Worm (Caenorhabditis elegans): ENCODE data around the gene T22B2.3.

Gene T22B2.3

DNA sequence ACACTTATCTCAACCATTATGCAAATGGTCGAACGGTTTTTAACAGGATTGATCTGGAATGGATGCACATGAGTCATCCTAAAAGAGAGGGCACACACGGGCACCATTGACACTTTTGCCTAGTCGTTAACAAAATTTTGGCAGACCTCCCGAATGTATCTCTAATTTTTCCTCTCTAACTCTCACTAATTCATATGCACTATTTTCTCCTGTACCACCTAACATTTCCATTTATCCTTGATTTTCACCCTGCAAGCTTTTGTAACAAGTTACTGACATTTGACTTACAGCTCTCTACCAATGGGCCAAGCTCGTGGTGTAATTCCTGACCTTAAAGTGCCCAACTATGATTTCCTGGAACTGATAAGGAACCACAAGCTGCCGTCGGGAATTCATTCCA, at the start of gene T22B2.3:
Gene T22B2.3, plus strand, starts transcription at position 301 of the 400 bp plus-strand sequence.
- TF ChIP-seq unc-62 (GFP tag; optimal IDR thresholded peaks at IDR 0.05): no peak

DNA sequence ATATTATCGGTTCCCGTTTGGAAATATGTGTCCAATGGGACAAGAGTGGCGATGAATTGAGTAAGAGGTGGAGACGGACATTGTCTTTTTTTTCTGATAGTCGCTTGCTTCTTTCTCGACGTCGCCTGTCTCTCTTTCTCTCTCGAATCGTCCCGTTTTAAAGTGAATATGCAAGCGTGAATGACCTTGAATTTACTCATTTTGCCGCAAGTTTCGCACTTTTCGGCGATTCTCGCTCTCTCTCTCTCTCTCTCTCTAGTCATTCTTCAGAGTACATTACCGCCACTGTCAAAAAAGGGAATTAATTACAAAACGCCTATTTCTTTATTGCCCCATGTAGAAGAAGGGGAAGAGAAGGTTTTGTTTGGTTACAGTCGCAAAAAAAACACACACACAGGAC, 49.4 kb upstream of the T22B2.3 start:
- TF ChIP-seq unc-62 (GFP tag; optimal IDR thresholded peaks at IDR 0.05): no peak

DNA sequence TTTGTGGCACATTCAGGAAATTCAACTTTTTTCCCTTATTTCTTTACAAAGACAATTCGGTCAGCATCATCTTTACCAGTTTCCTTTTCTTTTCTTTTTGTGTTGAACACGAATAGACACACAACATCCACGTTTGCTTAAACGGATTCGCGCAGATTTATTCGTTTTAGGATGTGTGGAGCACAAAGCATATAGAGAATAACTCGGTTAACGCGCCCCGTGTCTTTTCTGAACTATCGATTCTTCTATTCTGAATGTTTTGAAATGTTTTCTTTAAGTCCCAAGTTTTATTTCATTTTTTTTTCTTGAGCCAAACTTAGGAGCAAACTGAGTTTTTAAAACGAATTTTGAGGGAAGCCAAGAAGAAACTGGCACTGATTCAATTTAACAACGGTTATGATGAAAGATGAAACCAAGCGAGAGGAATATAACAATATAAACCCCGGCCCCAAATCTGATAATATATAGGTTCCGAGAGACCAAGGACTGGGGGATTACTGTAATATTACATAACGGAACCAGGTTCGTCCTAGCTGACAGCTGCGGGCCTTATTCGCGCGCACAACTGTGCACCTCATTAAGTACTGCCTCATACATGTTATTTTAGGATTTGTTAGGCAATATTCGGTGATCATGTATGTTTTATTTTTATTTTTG, 45.4 kb upstream of the T22B2.3 start:
- TF ChIP-seq unc-62 (GFP tag; optimal IDR thresholded peaks at IDR 0.05): no peak

DNA sequence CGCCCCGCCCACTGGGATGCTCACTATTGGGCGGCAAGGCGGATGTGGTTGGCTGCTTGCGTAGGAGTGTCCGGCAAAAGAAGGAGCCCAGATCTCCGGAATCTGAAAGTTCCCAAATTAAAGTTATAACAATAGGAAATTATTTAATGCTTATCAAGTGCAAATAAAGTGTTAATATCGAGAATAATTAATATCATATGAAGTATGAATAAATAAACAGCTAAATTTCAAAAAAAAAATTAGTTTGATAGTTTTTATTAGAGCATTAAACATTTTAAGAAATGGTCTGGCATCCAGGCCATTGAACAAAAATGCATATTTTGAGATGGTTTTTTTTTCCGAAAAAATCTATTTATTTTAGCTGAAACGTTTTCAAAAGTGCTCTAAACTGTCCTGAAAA, 43.7 kb upstream of the T22B2.3 start, which contains the start of gene lim-4:
Gene lim-4, minus strand, starts transcription at position 101 of the 400 bp plus-strand sequence.
- no peak for TF ChIP-seq unc-62 (GFP tag; optimal IDR thresholded peaks at IDR 0.05)

DNA sequence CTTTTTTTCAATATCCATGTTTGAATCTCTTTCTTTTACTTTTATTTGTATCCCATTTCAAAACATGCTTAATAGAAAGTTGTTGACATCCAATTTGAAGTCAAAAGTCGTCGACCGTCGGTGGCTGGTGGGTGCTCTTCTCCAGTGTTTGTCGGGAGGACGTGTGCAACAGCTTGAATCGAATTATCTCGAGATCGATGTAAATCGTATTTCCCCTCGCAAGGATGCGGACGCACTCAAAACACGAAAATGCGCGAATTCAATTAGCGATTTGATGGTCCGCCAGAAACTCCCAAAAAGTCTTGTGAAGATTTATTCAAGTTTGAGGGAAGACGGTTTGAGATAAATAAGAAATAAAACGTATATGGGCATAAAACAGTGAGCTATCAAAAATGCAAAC, 41.4 kb upstream of the T22B2.3 start:
- no peak for TF ChIP-seq unc-62 (GFP tag; optimal IDR thresholded peaks at IDR 0.05)

DNA sequence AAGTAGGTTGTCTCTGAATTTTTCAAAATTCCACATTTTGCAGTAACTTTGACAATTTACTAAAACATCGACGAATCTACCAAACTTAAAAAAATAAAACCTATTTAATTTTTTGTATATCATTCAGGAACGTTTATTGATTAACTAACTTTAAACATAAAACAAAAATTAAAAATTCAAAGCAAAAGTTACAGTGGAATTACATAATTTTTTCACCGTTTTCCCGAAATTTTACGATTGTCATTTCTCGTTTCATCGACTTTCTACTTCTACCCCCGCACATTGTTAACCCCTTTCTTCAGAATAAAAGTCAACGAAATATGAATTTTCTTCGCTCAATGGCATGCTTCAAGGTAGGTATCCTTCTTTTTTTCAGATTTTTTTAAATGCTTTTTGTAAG, 38.9 kb upstream of the T22B2.3 start, which contains the start of gene F47F2.1:
Gene F47F2.1, plus strand, starts transcription at position 301 of the 400 bp plus-strand sequence.
- no peak for TF ChIP-seq unc-62 (GFP tag; optimal IDR thresholded peaks at IDR 0.05)

DNA sequence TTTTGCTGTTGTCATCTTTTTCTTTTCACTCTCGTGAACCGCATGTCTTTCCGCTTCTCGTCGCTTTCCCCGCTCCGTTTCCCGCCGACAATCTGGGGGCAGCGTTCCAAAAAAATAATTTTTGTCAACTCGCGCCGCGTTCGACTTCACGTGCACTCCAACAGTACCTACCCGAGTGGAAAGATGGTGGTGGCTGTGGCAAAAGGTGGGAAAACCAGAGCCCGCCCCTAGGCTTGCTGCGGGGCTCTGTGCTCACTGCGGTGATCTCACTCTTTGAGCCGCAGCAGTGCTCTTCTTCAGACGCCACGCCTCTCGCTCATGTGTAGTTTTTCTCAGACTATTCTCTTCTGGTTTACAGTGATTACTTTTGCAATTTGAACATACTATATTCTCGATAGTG, 29.5 kb upstream of the T22B2.3 start:
- no peak for TF ChIP-seq unc-62 (GFP tag; optimal IDR thresholded peaks at IDR 0.05)

DNA sequence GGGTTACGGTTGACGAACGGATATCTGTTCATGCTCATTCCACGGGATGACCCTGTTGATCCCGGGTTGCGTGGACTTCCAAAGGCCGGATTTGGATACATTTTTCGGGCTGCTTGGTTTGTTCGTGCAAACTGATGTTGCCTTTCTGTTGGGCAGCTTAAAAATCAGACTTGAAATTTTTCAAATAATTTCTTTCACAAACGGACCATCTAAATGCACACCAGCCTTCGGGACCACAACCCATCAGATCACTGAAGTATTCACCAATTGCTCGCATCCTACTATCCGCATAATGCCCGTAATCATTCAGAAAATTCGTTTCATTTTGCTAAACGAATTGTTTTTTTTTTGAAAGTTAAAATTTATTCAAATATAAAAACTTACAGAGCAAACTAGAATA, 21.5 kb upstream of the T22B2.3 start, which contains the start of gene F47F2.3:
Gene F47F2.3, minus strand, starts transcription at position 101 of the 400 bp plus-strand sequence.
- TF ChIP-seq unc-62 (GFP tag; optimal IDR thresholded peaks at IDR 0.05): no peak

DNA sequence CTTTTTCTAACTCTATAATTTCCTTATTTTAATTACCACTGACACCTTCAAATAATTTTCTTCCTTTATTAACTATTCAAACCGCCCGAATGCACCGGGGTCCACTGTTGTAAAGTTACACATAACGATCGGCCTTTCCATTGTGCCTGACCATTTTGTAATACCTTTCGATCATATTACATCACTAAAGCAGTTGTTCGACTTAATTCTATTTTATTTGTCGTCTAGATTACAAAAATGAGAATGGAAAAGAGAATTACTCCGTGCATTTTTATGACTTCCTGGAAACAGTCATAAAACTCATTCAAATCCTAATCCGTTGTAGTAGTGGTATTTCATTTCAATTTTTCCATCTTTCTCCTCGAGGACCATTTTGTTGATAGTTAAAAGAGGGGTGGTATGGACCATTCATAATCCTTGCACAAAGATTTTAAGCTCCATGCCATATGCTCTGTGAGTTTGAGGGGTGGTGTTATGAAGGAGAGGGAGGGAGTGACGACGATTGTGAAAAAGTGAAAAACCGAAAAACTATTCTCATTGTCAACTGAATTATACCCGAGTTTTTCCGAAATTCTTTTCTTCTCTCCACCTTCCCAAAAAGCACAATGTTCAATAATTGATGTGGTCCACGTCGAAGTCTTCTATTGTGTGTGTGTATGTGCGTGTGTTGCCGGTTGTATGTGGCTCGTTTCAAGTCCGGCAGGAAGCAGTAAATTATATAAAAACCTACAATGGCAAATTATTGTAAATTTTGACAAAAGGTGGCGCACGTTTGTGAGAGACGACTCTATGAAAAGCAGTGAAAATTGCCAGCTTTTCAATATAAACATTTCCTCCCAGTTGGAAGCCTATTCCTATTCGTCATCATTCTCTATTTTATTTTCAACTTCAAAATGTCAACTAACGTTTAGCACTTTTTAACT, 18.6 kb upstream of the T22B2.3 start:
- no peak for TF ChIP-seq unc-62 (GFP tag; optimal IDR thresholded peaks at IDR 0.05)

DNA sequence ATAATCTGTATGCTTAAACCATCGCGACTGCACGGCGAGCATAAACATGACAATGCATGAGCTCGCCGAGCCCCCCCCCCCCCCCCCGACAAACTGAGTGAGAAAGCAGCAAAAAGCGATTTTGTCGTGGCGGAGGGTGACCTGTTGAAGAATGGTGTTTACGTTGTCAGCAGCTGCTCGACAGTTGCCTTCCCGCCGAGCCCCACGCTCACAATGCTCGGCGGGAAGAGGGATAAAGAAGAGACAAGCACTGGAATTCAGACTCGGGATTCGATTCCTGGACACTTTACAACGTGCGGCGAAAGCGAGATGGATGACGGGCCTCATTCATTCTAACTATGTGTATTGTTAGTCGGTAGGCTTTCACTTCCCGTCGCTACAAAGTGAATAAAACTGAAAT, 16.4 kb upstream of the T22B2.3 start:
- TF ChIP-seq unc-62 (GFP tag; optimal IDR thresholded peaks at IDR 0.05): no peak

DNA sequence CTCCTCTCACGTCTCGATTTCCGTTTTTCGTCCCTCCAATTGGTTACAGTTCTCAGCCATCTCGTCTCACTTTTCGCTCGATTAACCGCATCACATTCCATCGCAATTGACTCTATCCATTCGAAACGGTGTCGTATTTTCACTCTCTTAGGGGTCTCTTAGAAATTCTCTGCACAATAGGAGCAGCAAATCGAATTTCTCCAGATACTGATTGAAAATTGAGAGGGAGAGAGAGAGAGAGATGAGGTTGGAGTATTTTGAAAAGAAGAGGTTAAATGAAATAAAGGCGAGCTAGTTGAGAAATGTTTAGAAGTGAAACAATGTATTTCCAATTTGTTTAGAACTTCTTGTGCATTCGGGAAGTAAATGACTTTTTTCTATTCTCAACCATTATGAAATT, 15.7 kb upstream of the T22B2.3 start:
- no peak for TF ChIP-seq unc-62 (GFP tag; optimal IDR thresholded peaks at IDR 0.05)

DNA sequence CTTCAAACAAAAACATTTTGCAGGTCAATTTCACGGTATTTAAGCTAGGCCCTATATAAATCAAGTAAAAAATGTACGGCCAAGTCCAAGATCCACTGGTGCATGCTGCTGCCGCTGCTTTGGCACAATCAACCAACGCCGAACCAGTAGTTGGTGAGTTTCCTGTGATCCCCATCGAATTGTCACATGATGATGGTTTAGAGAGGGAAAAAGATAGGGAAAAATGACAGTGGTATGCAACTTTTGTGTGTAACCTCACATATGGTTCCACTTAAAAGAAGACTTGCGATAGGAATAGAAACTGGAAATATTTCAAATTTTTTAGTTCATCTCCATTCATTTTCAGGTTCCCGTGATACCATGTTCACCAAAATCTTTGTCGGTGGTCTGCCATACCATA, 12.5 kb upstream of the T22B2.3 start, which contains the start of gene sup-12:
Gene sup-12, plus strand, starts transcription at position 17 of the 400 bp plus-strand sequence.
- no peak for TF ChIP-seq unc-62 (GFP tag; optimal IDR thresholded peaks at IDR 0.05)

DNA sequence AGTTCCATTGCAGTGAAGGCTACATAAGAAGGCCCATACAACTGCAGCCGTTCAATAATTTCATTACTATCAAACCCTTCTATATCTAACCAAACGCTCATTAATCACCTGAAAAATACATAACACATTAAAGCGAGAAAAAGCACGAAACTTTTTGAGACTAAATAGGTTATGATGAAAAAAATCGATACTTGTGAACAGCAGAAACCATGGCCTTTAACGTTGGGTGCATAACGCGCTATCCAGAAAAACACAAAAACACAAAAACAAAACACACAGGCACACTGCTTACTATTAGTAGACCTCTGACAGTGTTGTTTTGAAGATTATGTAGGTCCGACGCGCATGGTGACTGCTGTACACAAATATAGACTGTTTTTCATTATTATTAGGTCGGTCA, 5.8 kb upstream of the T22B2.3 start, which contains the start of gene T22B2.5:
Gene T22B2.5, minus strand, starts transcription at position 101 of the 400 bp plus-strand sequence.
- no peak for TF ChIP-seq unc-62 (GFP tag; optimal IDR thresholded peaks at IDR 0.05)

DNA sequence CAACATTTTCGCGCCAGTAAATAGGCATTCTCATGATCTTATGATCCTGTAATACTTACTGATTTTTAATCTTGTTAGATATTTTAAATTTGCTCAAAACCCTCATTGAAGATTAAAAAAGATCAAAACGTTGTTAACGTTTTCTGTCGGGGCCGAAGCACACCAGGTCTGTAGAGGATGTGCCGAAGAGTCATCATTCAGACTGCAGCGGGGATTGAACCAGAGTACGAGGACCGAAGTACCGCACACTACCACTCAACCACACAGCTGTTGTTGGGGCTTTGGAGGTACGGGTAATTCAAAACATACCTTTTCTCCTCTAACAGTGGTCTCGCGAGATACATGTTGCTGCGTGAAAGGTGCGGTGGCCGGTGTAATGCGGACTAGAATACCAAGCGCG, 2.8 kb upstream of the T22B2.3 start:
- TF ChIP-seq unc-62 (GFP tag; optimal IDR thresholded peaks at IDR 0.05): no peak

DNA sequence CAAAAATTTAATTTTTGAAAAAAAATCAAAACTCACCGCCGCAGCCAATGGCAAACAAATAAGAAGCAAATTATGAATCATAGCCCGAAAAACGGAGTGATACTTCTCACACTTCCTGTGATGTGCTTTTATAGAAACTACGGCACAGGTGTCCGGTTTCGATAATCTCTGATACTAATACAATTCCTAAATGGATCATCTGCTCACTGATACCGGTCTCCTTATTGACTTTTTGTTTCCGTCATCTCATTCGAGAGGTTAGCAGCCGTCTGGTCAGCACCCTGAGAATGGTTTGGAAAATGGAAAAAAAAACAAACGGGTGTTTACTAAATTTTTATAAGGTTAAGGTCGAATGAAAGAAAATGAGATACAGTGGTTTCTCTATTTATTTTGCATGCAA, 1.4 kb upstream of the T22B2.3 start, which contains the start of gene idpp-9:
Gene idpp-9, minus strand, starts transcription at position 101 of the 400 bp plus-strand sequence.
- TF ChIP-seq unc-62 (GFP tag; optimal IDR thresholded peaks at IDR 0.05): no peak

DNA sequence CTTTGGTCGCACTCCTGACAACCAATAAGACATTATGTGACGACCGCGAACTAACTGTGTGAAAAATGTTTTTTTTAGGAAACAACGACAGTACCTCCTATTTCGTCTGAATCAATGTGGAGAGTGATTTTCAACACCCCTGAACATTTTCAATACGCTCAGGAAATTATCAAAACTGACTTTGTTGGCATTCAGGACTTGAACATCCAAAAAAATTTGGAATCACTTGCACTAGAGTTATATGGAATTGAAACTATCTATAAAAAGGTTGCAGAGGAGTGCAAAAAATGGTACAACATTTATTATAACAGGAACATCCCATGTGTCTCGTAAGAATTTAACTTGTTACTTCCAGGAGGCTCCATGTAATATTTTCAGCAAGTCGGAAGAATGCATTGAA, 1.1 kb downstream of the T22B2.3 start:
- TF ChIP-seq unc-62 (GFP tag; optimal IDR thresholded peaks at IDR 0.05): no peak

All from whole organism, dauer.